Fruit fly (Drosophila melanogaster): ENCODE measurements around the gene CG9921.

The CG9921 gene

dm6 chrX:16331562-16332233, 1.7 kb downstream of the CG9921 start (continued):
- TF ChIP-seq Mes4 (GFP tag; optimal IDR thresholded peaks at IDR 0.05): no peak
- no peak for TF ChIP-seq Dip3 (GFP tag; optimal IDR thresholded peaks at IDR 0.05)

- peak; percentile 23 for TF ChIP-seq nerfin-1 (tag; optimal IDR thresholded peaks at IDR 0.05)
- TF ChIP-seq ewg (GFP tag; optimal IDR thresholded peaks at IDR 0.05): peak; percentile 82
- TF ChIP-seq Elba2 (GFP tag; optimal IDR thresholded peaks at IDR 0.05): peak; percentile 35
- TF ChIP-seq pzg (GFP tag; optimal IDR thresholded peaks at IDR 0.05): peak; percentile 3
- TF ChIP-seq CG10431 (GFP tag; optimal IDR thresholded peaks at IDR 0.05): peak; percentile 89
- peak; percentile 16 for TF ChIP-seq CG15514 (GFP tag; optimal IDR thresholded peaks at IDR 0.05)
- TF ChIP-seq CG10366 (GFP tag; IDR thresholded peaks at IDR 0.05): no peak
- no peak for TF ChIP-seq CG30403 (GFP tag; optimal IDR thresholded peaks at IDR 0.05)
- TF ChIP-seq lbe (GFP tag; optimal IDR thresholded peaks at IDR 0.05): no peak
- peak; percentile 33; the same call in 1 of the 3 replicates for TF ChIP-seq row (GFP tag; IDR thresholded peaks at IDR 0.05)
These were observed 2.7 kb downstream of the CG9921 start, which contains the start of gene CG9919 for dm6 chrX:16330659-16331058. TSS of gene CG9919 (minus strand) at chrX:16330759.

dm6 chrX:16325472-16325871, 7.9 kb downstream of the CG9921 start, which contains the start of gene CalpC:
TSS of gene CalpC (plus strand) at chrX:16325763.
- TF ChIP-seq zfh2 (GFP tag; optimal IDR thresholded peaks at IDR 0.05): no peak
- TF ChIP-seq Neu2 (GFP tag; optimal IDR thresholded peaks at IDR 0.05; ENCODE audit: borderline replicate concordance): no peak
- peak; percentile 22 for TF ChIP-seq pzg (GFP tag; optimal IDR thresholded peaks at IDR 0.05)
- no peak for TF ChIP-seq E2f1 (GFP tag; IDR thresholded peaks at IDR 0.05)
- no peak for TF ChIP-seq emc (GFP tag; optimal IDR thresholded peaks at IDR 0.05)
- TF ChIP-seq CG43689 (GFP tag; IDR thresholded peaks at IDR 0.05): no peak
- no peak for TF ChIP-seq ro (GFP tag; IDR thresholded peaks at IDR 0.05)
- no peak for TF ChIP-seq usp (GFP tag; optimal IDR thresholded peaks at IDR 0.05)
- no peak for TF ChIP-seq pnt (GFP tag; optimal IDR thresholded peaks at IDR 0.05)
- no peak for TF ChIP-seq ttk (GFP tag; IDR thresholded peaks at IDR 0.05)
- no peak for TF ChIP-seq cwo (GFP tag; optimal IDR thresholded peaks at IDR 0.05)
- TF ChIP-seq Dek (tag; optimal IDR thresholded peaks at IDR 0.05): no peak
- no peak for TF ChIP-seq fu2 (GFP tag; optimal IDR thresholded peaks at IDR 0.05)
- no peak for TF ChIP-seq Hey (tag; optimal IDR thresholded peaks at IDR 0.05)
- TF ChIP-seq shn (GFP tag; optimal IDR thresholded peaks at IDR 0.05): no peak
- no peak for TF ChIP-seq Fer3 (tag; optimal IDR thresholded peaks at IDR 0.05)
- TF ChIP-seq Gsc (GFP tag; IDR thresholded peaks at IDR 0.05): no peak
- no peak for TF ChIP-seq CG4820 (GFP tag; optimal IDR thresholded peaks at IDR 0.05)
- no peak for TF ChIP-seq z (GFP tag; IDR thresholded peaks at IDR 0.05)
- TF ChIP-seq Dbx (GFP tag; IDR thresholded peaks at IDR 0.05): no peak
- no peak for TF ChIP-seq HLH4C (GFP tag; IDR thresholded peaks at IDR 0.05; ENCODE audit: partially characterized antibody)
- TF ChIP-seq Chrac-16 (GFP tag; optimal IDR thresholded peaks at IDR 0.05): no peak
- no peak for TF ChIP-seq aop (GFP tag; IDR thresholded peaks at IDR 0.05)
- TF ChIP-seq CG10654 (GFP tag; optimal IDR thresholded peaks at IDR 0.05): no peak
- TF ChIP-seq Spps (tag; optimal IDR thresholded peaks at IDR 0.05): no peak
- TF ChIP-seq CG13624 (GFP tag; optimal IDR thresholded peaks at IDR 0.05): no peak
- no peak for TF ChIP-seq Hmx (GFP tag; optimal IDR thresholded peaks at IDR 0.05)
- peak; percentile 30 for TF ChIP-seq Sry-β (GFP tag; optimal IDR thresholded peaks at IDR 0.05)
- TF ChIP-seq Lhr (GFP tag; optimal IDR thresholded peaks at IDR 0.05): no peak
- no peak for TF ChIP-seq CG8281 (tag; optimal IDR thresholded peaks at IDR 0.05)
- TF ChIP-seq danr (GFP tag; IDR thresholded peaks at IDR 0.05): no peak
- no peak for TF ChIP-seq onecut (GFP tag; IDR thresholded peaks at IDR 0.05)
- no peak for TF ChIP-seq chm (GFP tag; IDR thresholded peaks at IDR 0.05)
- no peak for TF ChIP-seq tll (GFP tag; optimal IDR thresholded peaks at IDR 0.05)
- no peak for TF ChIP-seq CG17802 (tag; optimal IDR thresholded peaks at IDR 0.05)
- TF ChIP-seq CHES-1-like (GFP tag; optimal IDR thresholded peaks at IDR 0.05): no peak
- TF ChIP-seq nom (GFP tag; optimal IDR thresholded peaks at IDR 0.05): peak; percentile 18
